Fruit fly (Drosophila melanogaster) whole organism, embryonic: ENCODE data around the gene kraken.

Source experiments
- CG10274 ChIP-seq: fragments of 200-800 bp; sonication (Bioruptor generic); optimal IDR thresholded peaks from 3 replicates; lab custom pipeline; 2017; ENCODE audit warnings: missing biosample characterization, mild to moderate bottlenecking, missing genetic modification characterization
- CG10431 ChIP-seq: fragments of 200-800 bp; sonication (Bioruptor generic); optimal IDR thresholded peaks from 3 replicates; lab custom pipeline; 2018; ENCODE audit warnings: missing biosample characterization, mild to moderate bottlenecking, missing genetic modification characterization
- CG10462 ChIP-seq: fragments of 200-800 bp; sonication (Bioruptor generic); optimal IDR thresholded peaks from 2 replicates; lab custom pipeline; 2016; ENCODE audit warnings: missing biosample characterization, missing genetic modification characterization
- CG11696 ChIP-seq: fragments of 200-800 bp; sonication (Bioruptor generic); IDR thresholded peaks from 2 replicates; pipeline ENCODE4 v1.3.6; 2022; ENCODE audit warnings: missing biosample characterization, missing genetic modification characterization
- CG11723 ChIP-seq: fragments of 200-800 bp; sonication (Bioruptor generic); optimal IDR thresholded peaks from 2 replicates; lab custom pipeline; 2017; ENCODE audit warnings: missing biosample characterization, mild to moderate bottlenecking, missing genetic modification characterization
- CG12071 ChIP-seq: fragments of 200-800 bp; sonication (Bioruptor generic); optimal IDR thresholded peaks from 3 replicates; lab custom pipeline; 2018; ENCODE audit warnings: missing biosample characterization, mild to moderate bottlenecking, missing genetic modification characterization
- CG14441 ChIP-seq: fragments of 200-800 bp; sonication (Bioruptor generic); IDR thresholded peaks from 2 replicates; pipeline ENCODE4 v1.3.6; 2022; ENCODE audit warnings: missing biosample characterization, missing genetic modification characterization
- CG14667 ChIP-seq: fragments of 200-800 bp; sonication (Bioruptor generic); IDR thresholded peaks from 2 replicates; pipeline ENCODE4 v1.3.6; 2022; ENCODE audit warnings: missing biosample characterization, missing genetic modification characterization
- CG1529 ChIP-seq: fragments of 200-800 bp; sonication (Bioruptor generic); optimal IDR thresholded peaks from 3 replicates; lab custom pipeline; 2018; ENCODE audit warnings: missing biosample characterization, missing genetic modification characterization
- CG15696 ChIP-seq: fragments of 200-800 bp; sonication (Bioruptor generic); optimal IDR thresholded peaks from 2 replicates; lab custom pipeline; 2019; ENCODE audit warnings: missing biosample characterization, mild to moderate bottlenecking, missing genetic modification characterization, moderate library complexity
- CG18476 ChIP-seq: fragments of 200-800 bp; sonication (Bioruptor generic); optimal IDR thresholded peaks from 2 replicates; lab custom pipeline; 2016; ENCODE audit warnings: missing biosample characterization, mild to moderate bottlenecking, missing genetic modification characterization
- CG2120 ChIP-seq: fragments of 200-800 bp; sonication (Bioruptor generic); optimal IDR thresholded peaks from 3 replicates; lab custom pipeline; 2016; ENCODE audit warnings: missing biosample characterization, missing genetic modification characterization
- CG2875 ChIP-seq: fragments of 200-800 bp; sonication (Bioruptor generic); optimal IDR thresholded peaks from 2 replicates; lab custom pipeline; 2017; ENCODE audit warnings: missing biosample characterization, mild to moderate bottlenecking, missing genetic modification characterization, missing genetic modification reagents
- CG3065 ChIP-seq: fragments of 200-800 bp; sonication (Bioruptor generic); optimal IDR thresholded peaks from 2 replicates; lab custom pipeline; 2016; ENCODE audit warnings: missing biosample characterization, missing genetic modification characterization
- CG31224 ChIP-seq: fragments of 200-800 bp; sonication (Bioruptor generic); IDR thresholded peaks from 2 replicates; pipeline ENCODE4 v1.3.6; 2022; ENCODE audit warnings: missing biosample characterization, missing genetic modification characterization
- CG34376 ChIP-seq: fragments of 200-800 bp; sonication (Bioruptor generic); optimal IDR thresholded peaks from 2 replicates; lab custom pipeline; 2018; ENCODE audit warnings: missing biosample characterization, mild to moderate bottlenecking, missing genetic modification characterization
- CG42726 ChIP-seq: fragments of 200-800 bp; sonication (Bioruptor generic); IDR thresholded peaks from 2 replicates; pipeline ENCODE4 v1.3.6; 2022; ENCODE audit warnings: missing biosample characterization, missing genetic modification characterization; ENCODE audit not compliant: partially characterized antibody
- CG4360 ChIP-seq: fragments of 200-800 bp; sonication (Bioruptor generic); IDR thresholded peaks from 2 replicates; pipeline ENCODE4 v1.3.6; 2022; ENCODE audit warnings: missing biosample characterization, missing genetic modification characterization
- CG7556 ChIP-seq: fragments of 200-800 bp; sonication (Bioruptor generic); optimal IDR thresholded peaks from 2 replicates; lab custom pipeline; 2017; ENCODE audit warnings: missing biosample characterization, mild to moderate bottlenecking, missing genetic modification characterization
- CG7928 ChIP-seq: fragments of 200-800 bp; sonication (Bioruptor generic); optimal IDR thresholded peaks from 2 replicates; lab custom pipeline; 2017; ENCODE audit warnings: missing biosample characterization, mild to moderate bottlenecking, missing genetic modification characterization
- CG9609 ChIP-seq: fragments of 200-800 bp; sonication (Bioruptor generic); optimal IDR thresholded peaks from 3 replicates; lab custom pipeline; 2016; ENCODE audit warnings: missing biosample characterization, missing genetic modification characterization
- CG9817 ChIP-seq: fragments of 200-800 bp; sonication (Bioruptor generic); optimal IDR thresholded peaks from 2 replicates; lab custom pipeline; 2018; ENCODE audit warnings: missing biosample characterization, mild to moderate bottlenecking, missing genetic modification characterization, moderate library complexity
- D19A ChIP-seq: fragments of 200-800 bp; optimal IDR thresholded peaks from 3 replicates; lab custom pipeline; 2019; ENCODE audit warnings: missing biosample characterization, mild to moderate bottlenecking, missing genetic modification characterization, moderate library complexity
- Deaf1 ChIP-seq: fragments of 200-800 bp; optimal IDR thresholded peaks from 3 replicates; lab custom pipeline; 2019; ENCODE audit warnings: missing biosample characterization, mild to moderate bottlenecking, missing genetic modification characterization, moderate library complexity
- Fer2 ChIP-seq: fragments of 200-800 bp; sonication (Bioruptor generic); optimal IDR thresholded peaks from 2 replicates; lab custom pipeline; 2018; ENCODE audit warnings: missing biosample characterization, mild to moderate bottlenecking, missing genetic modification characterization, moderate library complexity
- Hr51 ChIP-seq, 2 experiments: fragments of 200-800 bp; sonication (Bioruptor generic); optimal IDR thresholded peaks; 2 replicates in 1 of 2; 3 replicates in 1 of 2; lab custom pipeline; 2016 to 2018; ENCODE audit warnings: missing biosample characterization in 2 of 2, missing genetic modification characterization in 2 of 2, mild to moderate bottlenecking in 1 of 2, moderate library complexity in 1 of 2
- Lim3 ChIP-seq: fragments of 200-800 bp; sonication (Bioruptor generic); IDR thresholded peaks from 2 replicates; pipeline ENCODE4 v1.3.6; 2022; ENCODE audit warnings: missing biosample characterization, missing genetic modification characterization
- Lpt ChIP-seq: fragments of >200 bp; optimal IDR thresholded peaks from 2 replicates; lab custom pipeline; 2018; ENCODE audit warnings: missing biosample characterization, missing genetic modification characterization
- MTF-1 ChIP-seq: fragments of 200-800 bp; sonication (Bioruptor generic); optimal IDR thresholded peaks from 2 replicates; lab custom pipeline; 2018; ENCODE audit warnings: missing biosample characterization, mild to moderate bottlenecking, missing genetic modification characterization, borderline replicate concordance
- Max ChIP-seq: fragments of 200-800 bp; sonication (Bioruptor generic); optimal IDR thresholded peaks from 2 replicates; lab custom pipeline; 2016; ENCODE audit warnings: missing biosample characterization, mild to moderate bottlenecking, missing genetic modification characterization
- Nf-YB ChIP-seq: fragments of 200-800 bp; sonication (Bioruptor generic); optimal IDR thresholded peaks from 3 replicates; lab custom pipeline; 2019; ENCODE audit warnings: missing biosample characterization, mild to moderate bottlenecking, missing genetic modification characterization, moderate library complexity
- Rx ChIP-seq: fragments of 200-800 bp; sonication (Bioruptor generic); IDR thresholded peaks from 2 replicates; pipeline ENCODE4 v1.3.6; 2022; ENCODE audit warnings: missing biosample characterization, missing genetic modification characterization
- Six4 ChIP-seq: fragments of 200-800 bp; sonication (Bioruptor generic); optimal IDR thresholded peaks from 2 replicates; lab custom pipeline; 2016; ENCODE audit warnings: missing biosample characterization, missing genetic modification characterization
- Sry-δ ChIP-seq: fragments of 200-800 bp; sonication (Bioruptor generic); optimal IDR thresholded peaks from 2 replicates; lab custom pipeline; 2016; ENCODE audit warnings: missing biosample characterization, missing genetic modification characterization
- Xrp1 ChIP-seq: fragments of 200-800 bp; sonication (Bioruptor generic); IDR thresholded peaks from 2 replicates; pipeline ENCODE4 v1.3.6; 2022; ENCODE audit warnings: missing biosample characterization, missing genetic modification characterization
- bbx ChIP-seq: fragments of 200-800 bp; sonication (Bioruptor generic); IDR thresholded peaks from 2 replicates; pipeline ENCODE4 v1.3.6; 2022; ENCODE audit warnings: missing biosample characterization, missing genetic modification characterization; ENCODE audit not compliant: partially characterized antibody
- btn ChIP-seq: fragments of 200-800 bp; sonication (Bioruptor generic); optimal IDR thresholded peaks from 2 replicates; lab custom pipeline; 2016; ENCODE audit warnings: missing biosample characterization, missing genetic modification characterization
- cas ChIP-seq: fragments of 200-800 bp; sonication (Bioruptor generic); IDR thresholded peaks from 2 replicates; pipeline ENCODE4 v1.3.6; 2022; ENCODE audit warnings: missing biosample characterization, missing genetic modification characterization
- corto ChIP-seq: fragments of 200-800 bp; sonication (Bioruptor generic); optimal IDR thresholded peaks from 2 replicates; lab custom pipeline; 2016; ENCODE audit warnings: missing biosample characterization, mild to moderate bottlenecking, missing genetic modification characterization, moderate library complexity
- dm ChIP-seq: fragments of 200-800 bp; sonication (Bioruptor generic); optimal IDR thresholded peaks from 3 replicates; lab custom pipeline; 2016; ENCODE audit warnings: missing biosample characterization, missing genetic modification characterization
- fd102C ChIP-seq: fragments of 200-800 bp; sonication (Bioruptor generic); optimal IDR thresholded peaks from 2 replicates; lab custom pipeline; 2018; ENCODE audit warnings: missing biosample characterization, mild to moderate bottlenecking, missing genetic modification characterization, moderate library complexity
- ham ChIP-seq: fragments of 200-800 bp; sonication (Bioruptor generic); IDR thresholded peaks from 2 replicates; pipeline ENCODE4 v1.3.6; 2022; ENCODE audit warnings: missing biosample characterization, missing genetic modification characterization
- jumu ChIP-seq: fragments of 200-800 bp; sonication (Bioruptor generic); optimal IDR thresholded peaks from 3 replicates; lab custom pipeline; 2016; ENCODE audit warnings: missing biosample characterization, missing genetic modification characterization
- knrl ChIP-seq: fragments of 200-800 bp; sonication (Bioruptor generic); IDR thresholded peaks from 3 replicates; pipeline ENCODE4 v1.3.6; 2022; ENCODE audit warnings: missing biosample characterization, missing genetic modification characterization; ENCODE audit not compliant: partially characterized antibody
- lmd ChIP-seq: fragments of 200-800 bp; sonication (Bioruptor generic); IDR thresholded peaks from 2 replicates; pipeline ENCODE4 v1.3.6; 2022; ENCODE audit warnings: missing biosample characterization, missing genetic modification characterization
- pzg ChIP-seq: fragments of 200-800 bp; sonication (Bioruptor generic); optimal IDR thresholded peaks from 3 replicates; lab custom pipeline; 2018; ENCODE audit warnings: missing biosample characterization, mild to moderate bottlenecking, missing genetic modification characterization, moderate library complexity
- vnd ChIP-seq: fragments of 200-800 bp; sonication (Bioruptor generic); IDR thresholded peaks from 3 replicates; pipeline ENCODE4 v1.3.6; 2022; ENCODE audit warnings: missing biosample characterization, missing genetic modification characterization; ENCODE audit not compliant: partially characterized antibody
- zen2 ChIP-seq: fragments of 200-800 bp; sonication (Bioruptor generic); IDR thresholded peaks from 3 replicates; pipeline ENCODE4 v1.3.6; 2022; ENCODE audit warnings: missing biosample characterization, missing genetic modification characterization; ENCODE audit not compliant: partially characterized antibody
- zf30C ChIP-seq: fragments of 200-800 bp; sonication (Bioruptor generic); optimal IDR thresholded peaks from 3 replicates; lab custom pipeline; 2018; ENCODE audit warnings: missing biosample characterization, mild to moderate bottlenecking, missing genetic modification characterization

kraken gene

dm6 chr2L:819315-820032, 33.1 kb upstream of the kraken start, which contains the start of the genes PGAP2 and Clp (continued):
- TF ChIP-seq CG15696 (tag; lab: Kevin White, UChicago) (peak; percentile 71), zen2 (no peak), pzg (peak; percentile 34), Nf-YB (peak; percentile 51), CG14441 (GFP tag; lab: Robert Waterston, UW) (peak; percentile 76), CG2120 (GFP tag; lab: Kevin White, UChicago) (peak; percentile 84), vnd (GFP tag; lab: Robert Waterston, UW) (peak; percentile 48; the same call in 1 of the 3 replicates), CG10274 (GFP tag; lab: Kevin White, UChicago) (no peak), corto (GFP tag; lab: Kevin White, UChicago) (no peak), lmd (GFP tag; lab: Robert Waterston, UW) (peak; percentile 84), Lim3 (GFP tag; lab: Robert Waterston, UW) (no peak), fd102C (GFP tag; lab: Kevin White, UChicago) (peak; percentile 13), CG7556 (GFP tag; lab: Kevin White, UChicago) (peak; percentile 65), CG18476 (GFP tag; lab: Kevin White, UChicago) (peak; percentile 53), Fer2 (peak; percentile 26), CG10462 (no peak), CG7928 (GFP tag; lab: Kevin White, UChicago) (no peak), Hr51 (GFP tag; optimal IDR thresholded peaks at IDR 0.05; lab: Kevin White, UChicago) (peak in 1 of 2 experiments; percentile 11), CG11696 (no peak), CG11723 (GFP tag; lab: Kevin White, UChicago) (peak; percentile 26), dm (GFP tag; lab: Kevin White, UChicago) (peak; percentile 22), CG4360 (GFP tag; lab: Robert Waterston, UW) (peak; percentile 71), knrl (GFP tag; lab: Robert Waterston, UW) (peak; percentile 52; the same call in 2 of the 3 replicates), Six4 (peak; percentile 47), btn (no peak), Xrp1 (peak; percentile 82), ham (GFP tag; lab: Robert Waterston, UW) (no peak), cas (0 out of 2 replicates have a peak, but pooled peaks have one; percentile 13), Sry-δ (GFP tag; lab: Kevin White, UChicago) (peak; percentile 77), CG12071 (GFP tag; lab: Kevin White, UChicago) (no peak), CG42726 (no peak), bbx (GFP tag; lab: Robert Waterston, UW) (0 out of 2 replicates have a peak, but pooled peaks have one; percentile 10), CG2875 (no peak), CG10431 (no peak), jumu (GFP tag; lab: Kevin White, UChicago) (peak; percentile 25), CG3065 (GFP tag; lab: Kevin White, UChicago) (peak; percentile 19), zf30C (no peak), CG34376 (GFP tag; lab: Kevin White, UChicago) (no peak), Rx (GFP tag; lab: Robert Waterston, UW) (peak; percentile 52; the same call in 1 of the 2 replicates), MTF-1 (GFP tag; lab: Kevin White, UChicago) (no peak), Deaf1 (tag; lab: Kevin White, UChicago) (no peak), CG9609 (GFP tag; lab: Kevin White, UChicago) (peak; percentile 35), CG9817 (tag; lab: Kevin White, UChicago) (peak; percentile 83), D19A (tag; lab: Kevin White, UChicago) (no peak), Max (GFP tag; lab: Kevin White, UChicago) (peak; percentile 61), CG31224 (peak; percentile 67), Lpt (no peak), CG14667 (GFP tag; lab: Robert Waterston, UW) (peak; percentile 53; the same call in 1 of the 2 replicates), CG1529 (GFP tag; lab: Kevin White, UChicago) (peak; percentile 26)
